Worm (Caenorhabditis elegans) whole organism, late embryonic: ENCODE measurements around the gene zip-10.

ENCODE experiments used
- Y22D7AL.16 ChIP-seq: sonication (generic microtip); optimal IDR thresholded peaks from 2 replicates; lab custom pipeline; 2016; ENCODE audit warnings: missing genetic modification characterization, missing compliant biosample characterization
- ceh-18 ChIP-seq: sonication (generic microtip); optimal IDR thresholded peaks from 2 replicates; lab custom pipeline; 2016; ENCODE audit warnings: missing genetic modification characterization, missing compliant biosample characterization
- ceh-31 ChIP-seq: sonication (generic microtip); optimal IDR thresholded peaks from 2 replicates; lab custom pipeline; 2016; ENCODE audit warnings: missing genetic modification characterization, missing compliant biosample characterization
- ceh-6 ChIP-seq: fragments of 200-800 bp; sonication (Bioruptor generic); optimal IDR thresholded peaks from 2 replicates; lab custom pipeline; 2018; ENCODE audit warnings: mild to moderate bottlenecking, missing genetic modification characterization, missing compliant biosample characterization
- lim-6 ChIP-seq: sonication (generic microtip); optimal IDR thresholded peaks from 2 replicates; lab custom pipeline; 2016; ENCODE audit warnings: missing genetic modification characterization, missing compliant biosample characterization
- madf-2 ChIP-seq: sonication (generic microtip); optimal IDR thresholded peaks from 2 replicates; lab custom pipeline; 2017; ENCODE audit warnings: missing genetic modification characterization, missing compliant biosample characterization
- nfya-1 ChIP-seq: sonication (generic microtip); optimal IDR thresholded peaks from 2 replicates; lab custom pipeline; 2017; ENCODE audit warnings: missing genetic modification characterization, mild to moderate bottlenecking, missing compliant biosample characterization, antibody characterized with exemption, moderate library complexity
- nhr-11 ChIP-seq: fragments of 150-350 bp; optimal IDR thresholded peaks from 2 replicates; lab custom pipeline; 2014; ENCODE audit warnings: missing biosample characterization, missing genetic modification characterization
- ref-2 ChIP-seq: sonication (generic microtip); optimal IDR thresholded peaks from 2 replicates; lab custom pipeline; 2016; ENCODE audit warnings: missing genetic modification characterization, missing compliant biosample characterization
- sdc-2 ChIP-seq: sonication (generic microtip); optimal IDR thresholded peaks from 2 replicates; lab custom pipeline; 2016; ENCODE audit warnings: missing genotype, missing genetic modification characterization, missing compliant biosample characterization
- sox-2 ChIP-seq: fragments of 200-800 bp; sonication (Bioruptor generic); IDR thresholded peaks from 2 replicates; pipeline ENCODE4 v1.3.6; 2022; ENCODE audit warnings: missing genetic modification reagents, missing genetic modification characterization, missing compliant biosample characterization
- unc-55 ChIP-seq: sonication (generic microtip); optimal IDR thresholded peaks from 2 replicates; lab custom pipeline; 2017; ENCODE audit warnings: missing biosample characterization, missing genetic modification reagents, missing genetic modification characterization

DNA sequence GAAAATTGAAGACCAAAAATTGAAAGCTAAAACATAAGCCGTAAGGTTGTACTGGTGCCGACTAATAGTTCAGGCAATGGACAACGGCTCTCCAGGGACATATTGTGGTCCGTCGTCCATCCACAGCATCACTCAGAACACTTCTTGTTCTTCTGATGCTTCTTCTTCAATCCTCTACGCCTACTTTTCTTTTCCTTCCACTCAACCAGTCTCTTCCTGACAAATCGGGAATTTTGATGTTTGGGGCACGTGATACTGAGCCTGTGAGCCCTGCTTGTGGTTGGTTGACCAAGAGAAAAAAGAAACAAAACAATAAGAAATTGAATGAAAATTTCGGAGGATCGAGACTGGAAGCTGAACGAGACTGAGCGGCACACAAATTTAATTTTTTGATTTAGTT lies 29.3 kb downstream of the zip-10 start:
- TF ChIP-seq madf-2 (tag; lab: Kevin White, UChicago) (no peak), ref-2 (tag; lab: Kevin White, UChicago) (no peak), nhr-11 (tag; lab: Kevin White, UChicago) (no peak), sdc-2 (tag; lab: Kevin White, UChicago) (no peak), ceh-18 (tag; lab: Kevin White, UChicago) (no peak), nfya-1 (tag; lab: Kevin White, UChicago) (no peak), unc-55 (GFP tag; lab: Kevin White, UChicago) (no peak), lim-6 (tag; lab: Kevin White, UChicago) (no peak), Y22D7AL.16 (tag; lab: Kevin White, UChicago) (no peak), sox-2 (no peak), ceh-6 (GFP tag; lab: Kevin White, UChicago) (no peak), ceh-31 (tag; lab: Kevin White, UChicago) (no peak)
